Fruit fly (Drosophila melanogaster) whole organism, prepupa: Measurements from ENCODE around the gene CG17169.

Experiments
- CG11762 ChIP-seq: fragments of 200-800 bp; sonication (Bioruptor generic); optimal IDR thresholded peaks from 3 replicates; lab custom pipeline; 2016; ENCODE audit warnings: missing biosample characterization, missing genetic modification characterization; ENCODE audit not compliant: insufficient read depth
- CG34406 ChIP-seq: fragments of 200-800 bp; sonication (Bioruptor generic); optimal IDR thresholded peaks from 3 replicates; lab custom pipeline; 2016; ENCODE audit warnings: missing biosample characterization, missing genetic modification characterization
- CG8119 ChIP-seq: fragments of 200-800 bp; sonication (Bioruptor generic); IDR thresholded peaks from 3 replicates; pipeline ENCODE4 v1.3.6; 2022; ENCODE audit warnings: missing biosample characterization, missing genetic modification characterization
- CG8319 ChIP-seq: fragments of 200-800 bp; sonication (Bioruptor generic); optimal IDR thresholded peaks from 3 replicates; lab custom pipeline; 2016; ENCODE audit warnings: missing biosample characterization, missing genetic modification characterization
- CG8632 ChIP-seq: fragments of 200-800 bp; sonication (Bioruptor generic); optimal IDR thresholded peaks from 3 replicates; lab custom pipeline; 2016; ENCODE audit warnings: missing biosample characterization, missing genetic modification characterization
- Eip75B ChIP-seq: fragments of 200-800 bp; sonication (Bioruptor generic); optimal IDR thresholded peaks from 3 replicates; lab custom pipeline; 2016; ENCODE audit warnings: missing biosample characterization, missing genetic modification characterization
- Gug ChIP-seq: fragments of 200-800 bp; sonication (Bioruptor generic); IDR thresholded peaks from 2 replicates; pipeline ENCODE4 v1.3.6; 2022; ENCODE audit warnings: missing biosample characterization, missing genetic modification characterization
- Hr39 ChIP-seq: fragments of 200-800 bp; sonication (Bioruptor generic); optimal IDR thresholded peaks from 2 replicates; lab custom pipeline; 2016; ENCODE audit warnings: missing biosample characterization, missing genetic modification characterization
- achi ChIP-seq: fragments of 200-800 bp; sonication (Bioruptor generic); optimal IDR thresholded peaks from 3 replicates; lab custom pipeline; 2016; ENCODE audit warnings: missing biosample characterization, missing genetic modification characterization

DNA sequence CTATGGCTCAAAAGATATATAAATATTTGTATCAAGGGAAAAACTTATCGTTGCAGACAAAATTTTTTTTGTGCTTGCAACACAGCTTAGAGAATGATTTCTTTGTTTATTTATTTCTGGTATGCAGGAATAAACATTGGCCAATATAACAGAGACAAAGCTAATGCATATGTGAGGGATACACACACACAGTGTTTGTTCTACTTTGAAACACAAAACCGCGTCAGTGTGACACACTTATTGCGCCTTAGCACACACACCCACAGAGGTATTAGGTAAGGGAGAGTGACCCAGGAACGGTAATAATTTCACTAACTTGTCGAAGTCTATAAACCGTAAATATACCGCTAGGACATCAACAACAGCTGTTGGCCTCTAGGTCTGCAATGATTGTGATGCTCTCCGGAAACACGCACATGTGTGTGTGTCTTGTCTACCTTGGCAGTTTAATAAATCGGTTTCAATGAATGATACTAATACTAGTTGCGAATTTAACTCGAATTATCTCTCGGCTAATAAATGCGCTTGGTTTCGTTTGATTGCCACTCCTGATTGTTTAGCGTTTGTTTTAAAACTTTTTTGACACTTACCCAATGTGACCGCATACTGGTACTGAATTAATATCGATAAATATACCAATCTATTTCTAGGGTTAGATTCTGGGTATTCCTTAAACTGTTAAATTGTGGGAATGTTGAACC is 11.8 kb downstream of the CG17169 start, which contains the start of gene CG17162:
- TF ChIP-seq CG11762 (GFP tag; lab: Kevin White, UChicago): no peak
- no peak for TF ChIP-seq CG8632 (GFP tag; lab: Kevin White, UChicago)
- TF ChIP-seq Eip75B (GFP tag; lab: Kevin White, UChicago): no peak
- no peak for TF ChIP-seq CG8319 (GFP tag; lab: Kevin White, UChicago)
- no peak for TF ChIP-seq Gug (GFP tag; lab: Robert Waterston, UW)
- TF ChIP-seq Hr39 (GFP tag; lab: Kevin White, UChicago): no peak
- no peak for TF ChIP-seq CG34406 (GFP tag; lab: Kevin White, UChicago)
- TF ChIP-seq achi (GFP tag; lab: Kevin White, UChicago): peak; percentile 60
- TF ChIP-seq CG8119 (GFP tag; lab: Robert Waterston, UW): no peak
